Worm (Caenorhabditis elegans) whole organism, L1 larva: Measurements from ENCODE around the gene fbxb-117.
"Not testable (repeated sequence)": the region's sequence is repeated elsewhere in the genome, so short reads cannot be mapped to it uniquely, and the experiment has no call there.

ENCODE experiments used
- Y116A8C.19 ChIP-seq: sonication (generic microtip); optimal IDR thresholded peaks from 2 replicates; lab custom pipeline; 2016; ENCODE audit warnings: missing compliant biosample characterization, missing genetic modification characterization, borderline replicate concordance
- ama-1 ChIP-seq: fragments of 150-350 bp; optimal IDR thresholded peaks from 2 replicates; lab custom pipeline; 2014
- efl-1 ChIP-seq, 4 experiments: fragments of 150-350 bp; optimal IDR thresholded peaks in 3 of 4; peaks in 1 of 4; 1 replicate in 1 of 4; 2 replicates in 3 of 4; lab custom pipeline; 2014; ENCODE audit warnings: missing biosample characterization in 2 of 4, missing genetic modification characterization in 2 of 4, missing genetic modification reagents in 2 of 4
- egl-13 ChIP-seq: sonication (generic microtip); optimal IDR thresholded peaks from 2 replicates; lab custom pipeline; 2016; ENCODE audit warnings: missing genotype, missing genetic modification reagents, missing genetic modification characterization, missing compliant biosample characterization
- elt-2 ChIP-seq: sonication (generic microtip); optimal IDR thresholded peaks from 2 replicates; lab custom pipeline; 2016; ENCODE audit warnings: missing genetic modification characterization, mild to moderate bottlenecking, inconsistent platforms, missing compliant biosample characterization, missing genetic modification reagents
- elt-3 ChIP-seq, 6 experiments: fragments of 150-350 bp in 1 of 6; sonication (generic microtip); optimal IDR thresholded peaks; 2 replicates each; lab custom pipeline; 2017 to 2018; ENCODE audit warnings: missing biosample characterization in 6 of 6, missing genetic modification characterization in 6 of 6, inconsistent platforms in 1 of 6
- fkh-8 ChIP-seq: sonication (generic microtip); optimal IDR thresholded peaks from 2 replicates; lab custom pipeline; 2016; ENCODE audit warnings: mild to moderate bottlenecking, missing genetic modification characterization, missing compliant biosample characterization
- hlh-4 ChIP-seq: sonication (generic microtip); optimal IDR thresholded peaks from 2 replicates; lab custom pipeline; 2016; ENCODE audit warnings: mild to moderate bottlenecking, missing genetic modification characterization, missing compliant biosample characterization
- lin-35 ChIP-seq, 2 experiments: fragments of 150-350 bp; optimal IDR thresholded peaks; 2 replicates each; lab custom pipeline; 2014; ENCODE audit warnings: missing biosample characterization in 2 of 2, missing genetic modification characterization in 2 of 2, missing genetic modification reagents in 2 of 2
- nhr-11 ChIP-seq: fragments of 150-350 bp; optimal IDR thresholded peaks from 2 replicates; lab custom pipeline; 2014; ENCODE audit warnings: missing biosample characterization, missing genetic modification characterization
- rnt-1 ChIP-seq: sonication (generic microtip); optimal IDR thresholded peaks from 2 replicates; lab custom pipeline; 2016; ENCODE audit warnings: mild to moderate bottlenecking, missing genetic modification characterization, moderate library complexity, missing compliant biosample characterization
- swsn-7 ChIP-seq: sonication (generic microtip); optimal IDR thresholded peaks from 2 replicates; lab custom pipeline; 2016; ENCODE audit warnings: missing genetic modification characterization, missing compliant biosample characterization
- unc-130 ChIP-seq: fragments of 150-350 bp; optimal IDR thresholded peaks from 2 replicates; lab custom pipeline; 2017; ENCODE audit warnings: missing biosample characterization, missing genetic modification characterization, inconsistent platforms
- zag-1 ChIP-seq: fragments of 150-350 bp; optimal IDR thresholded peaks from 2 replicates; lab custom pipeline; 2014; ENCODE audit warnings: missing biosample characterization, missing genetic modification characterization
- zip-4 ChIP-seq: fragments of 200-800 bp; sonication (Bioruptor generic); optimal IDR thresholded peaks from 2 replicates; lab custom pipeline; 2018; ENCODE audit warnings: mild to moderate bottlenecking, missing genetic modification characterization, moderate library complexity, missing compliant biosample characterization
- ztf-11 ChIP-seq, 2 experiments: sonication (generic microtip); optimal IDR thresholded peaks; 2 replicates each; lab custom pipeline; 2016 to 2017; ENCODE audit warnings: missing genetic modification characterization in 2 of 2, missing biosample characterization in 1 of 2, missing compliant biosample characterization in 1 of 2

Gene fbxb-117

ce11 chrV:19312975-19313374, 30.6 kb downstream of the fbxb-117 start, which contains the start of gene fbxb-64:
fbxb-64 (plus strand) TSS chrV:19313275.
- no peak for TF ChIP-seq ama-1 (lab: Kevin White, UChicago)

DNA sequence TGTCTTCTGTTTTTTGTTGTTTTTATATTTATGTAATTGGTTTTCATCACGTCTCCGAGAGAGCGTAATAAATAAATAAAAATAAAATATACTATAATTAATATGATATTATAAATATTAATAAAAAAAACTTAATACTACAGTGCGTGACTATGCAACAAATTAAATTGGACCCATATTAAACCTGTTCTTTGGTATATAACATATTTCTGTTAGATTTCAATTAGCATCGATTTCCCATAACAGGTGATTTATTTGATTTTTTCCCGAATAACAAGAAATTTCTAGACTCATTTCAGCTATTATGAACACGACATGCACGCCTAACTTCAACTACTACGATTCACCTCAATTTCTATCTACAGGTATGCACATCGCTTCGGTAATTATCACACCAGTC, 34.6 kb downstream of the fbxb-117 start, which contains the start of gene srh-208:
srh-208 (plus strand) TSS at position 301 of the 400 bp plus-strand sequence.
- TF ChIP-seq unc-130; Y116A8C.19 (tag; lab: Kevin White, UChicago); fkh-8 (tag; lab: Kevin White, UChicago): not testable (repeated sequence)
- TF ChIP-seq, all 84 proteins: peak for 0; not testable (repeated sequence) for 84

DNA sequence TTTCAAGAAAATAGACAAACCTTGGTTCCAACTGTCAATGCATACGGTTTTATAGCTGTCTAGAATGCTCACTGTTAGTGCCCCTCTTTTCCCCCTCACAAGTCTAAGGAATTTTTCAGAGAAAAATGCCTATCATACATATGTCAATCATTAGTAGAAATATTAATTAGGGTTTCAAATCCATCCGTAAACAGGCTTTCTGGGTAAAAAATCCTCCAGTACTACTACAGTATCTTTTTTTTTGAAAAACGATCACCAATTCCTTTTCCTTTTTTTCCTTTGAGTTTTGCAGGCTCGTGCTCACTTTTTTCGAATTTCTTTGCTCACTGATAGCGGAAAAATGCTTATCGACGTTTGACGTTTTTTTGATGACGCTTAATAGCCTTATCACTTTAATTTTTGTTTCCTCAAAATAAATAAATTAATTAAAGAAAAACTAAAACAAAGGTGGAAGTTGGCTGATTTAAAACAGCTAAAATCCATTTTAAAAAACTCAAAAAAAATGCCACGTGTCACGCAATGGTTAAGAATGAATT, 37.1 kb downstream of the fbxb-117 start, which contains the start of gene C43D7.7:
C43D7.7 (minus strand) TSS at position 51 of the 536 bp plus-strand sequence.
- TF ChIP-seq elt-2 (peak; percentile 69), swsn-7 (tag; lab: Kevin White, UChicago) (no peak)

- no peak for TF ChIP-seq lin-35 (GFP tag; optimal IDR thresholded peaks at IDR 0.05; lab: Kevin White, UChicago)
- TF ChIP-seq rnt-1 (tag; lab: Kevin White, UChicago): no peak
- peak; percentile 25 for TF ChIP-seq elt-2
Observed at ce11 chrV:19320385-19320784, 38.0 kb downstream of the fbxb-117 start, which contains the start of gene sdz-6. sdz-6 (plus strand) TSS chrV:19320613.

DNA sequence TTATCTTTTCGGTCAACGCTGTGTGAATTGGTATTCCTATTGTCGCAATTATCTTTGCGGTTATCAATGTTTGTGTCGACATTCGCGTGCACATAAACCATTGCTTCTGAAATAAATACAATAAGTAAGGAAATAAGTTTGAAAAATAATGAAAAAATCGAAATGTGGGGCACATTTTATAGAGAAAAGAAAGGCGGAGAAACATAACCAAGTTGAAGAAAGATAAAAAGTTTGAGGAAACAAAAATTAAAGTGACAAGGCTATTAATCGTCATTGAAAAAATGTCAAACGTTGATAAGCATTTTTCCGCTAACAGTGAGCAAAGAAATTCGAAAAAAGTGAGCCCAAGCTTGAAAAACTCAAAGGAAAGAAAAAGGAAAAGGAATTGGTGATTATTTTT, 40.0 kb downstream of the fbxb-117 start, which contains the start of gene C43D7.4:
C43D7.4 (minus strand) TSS at position 101 of the 400 bp plus-strand sequence.
- TF ChIP-seq ztf-11 (tag; optimal IDR thresholded peaks at IDR 0.05; lab: Kevin White, UChicago) (no peak), nhr-11 (tag; lab: Kevin White, UChicago) (no peak), egl-13 (no peak)

DNA sequence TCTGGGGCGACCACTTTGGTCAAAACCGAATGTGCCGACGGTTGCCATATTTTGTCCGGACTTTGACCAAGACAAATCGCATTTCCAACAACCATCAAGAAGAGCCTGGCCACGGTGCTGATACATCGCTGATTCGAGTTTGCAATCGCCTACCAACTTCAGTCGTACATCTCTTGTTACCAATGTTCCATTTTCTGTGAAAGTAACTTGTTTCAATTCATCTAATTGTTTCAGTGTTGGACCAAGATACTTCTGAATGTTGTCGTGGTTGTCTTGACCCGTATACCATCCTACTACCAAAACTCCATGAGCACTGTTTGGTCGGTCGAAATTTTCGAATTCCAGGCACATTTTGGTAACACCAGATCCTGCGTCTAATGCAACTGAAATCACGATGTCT, 43.0 kb downstream of the fbxb-117 start:
- TF ChIP-seq zip-4 (GFP tag; lab: Kevin White, UChicago): no peak
- no peak for TF ChIP-seq efl-1 (optimal IDR thresholded peaks at IDR 0.05; lab: Kevin White, UChicago)
- TF ChIP-seq efl-1 (GFP tag; optimal IDR thresholded peaks at IDR 0.05 in 1 of 2; lab: Kevin White, UChicago): peak in 1 of 2 experiments; percentile 75
- TF ChIP-seq zag-1 (tag; lab: Kevin White, UChicago): no peak

DNA sequence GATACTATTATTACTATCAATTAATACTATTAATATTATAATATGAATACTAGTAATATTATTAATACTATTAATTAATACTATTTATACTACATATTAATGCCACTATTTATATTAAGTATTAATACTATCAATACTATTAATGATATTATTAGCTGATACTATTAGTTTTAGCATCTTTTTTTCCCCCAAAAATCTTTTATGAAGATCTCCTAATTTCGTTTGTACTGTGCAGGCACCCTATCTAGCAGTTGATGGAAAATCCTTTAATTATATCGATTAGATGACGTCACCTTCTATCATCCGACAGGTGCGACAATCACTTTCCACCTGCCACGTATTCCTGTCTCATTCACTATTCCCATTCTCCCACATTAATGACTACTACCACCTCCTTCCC, 46.8 kb downstream of the fbxb-117 start, which contains the start of gene fbxb-65:
fbxb-65 (plus strand) TSS at position 301 of the 400 bp plus-strand sequence.
- no peak for TF ChIP-seq elt-3 (tag; optimal IDR thresholded peaks at IDR 0.05; lab: Kevin White, UChicago)
- peak; percentile 61 for TF ChIP-seq hlh-4
